Worm (Caenorhabditis elegans): ENCODE measurements around the gene T16G12.10.

The T16G12.10 gene

DNA sequence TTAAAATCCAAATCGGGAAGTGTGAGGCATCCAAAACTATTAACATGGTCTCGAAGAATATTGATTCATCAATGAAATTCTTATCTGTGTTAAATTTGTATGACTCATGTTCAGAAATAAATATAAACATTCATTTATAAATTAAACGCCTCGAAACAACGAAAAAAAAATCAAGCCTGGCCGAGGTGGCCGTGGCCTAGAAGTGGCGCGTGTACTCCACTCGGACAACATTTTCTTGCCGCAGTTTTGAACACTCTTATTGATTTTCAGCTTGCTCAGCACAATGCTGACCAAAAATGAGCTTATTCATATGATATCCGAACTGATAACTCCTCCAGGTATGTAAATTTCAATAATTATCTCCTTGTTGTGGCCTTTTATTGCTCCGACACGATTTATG lies 8.2 kb upstream of the T16G12.10 start, which contains the start of gene ekl-6 (continued):
- TF ChIP-seq F49E8.2 (tag; optimal IDR thresholded peaks at IDR 0.05; ENCODE audit: borderline replicate concordance) (no peak), rbr-2 (tag; optimal IDR thresholded peaks at IDR 0.05) (peak; percentile 28), gei-8 (GFP tag; optimal IDR thresholded peaks at IDR 0.05) (no peak), aha-1 (tag) (no peak), nhr-6 (tag; optimal IDR thresholded peaks at IDR 0.05) (no peak), skn-1 (tag; optimal IDR thresholded peaks at IDR 0.05) (no peak), ceh-62 (tag; optimal IDR thresholded peaks at IDR 0.05) (no peak), nhr-10 (tag; optimal IDR thresholded peaks at IDR 0.05) (no peak), mxl-2 (GFP tag; conservative IDR thresholded peaks at IDR 0.05) (no peak), zip-11 (GFP tag; IDR thresholded peaks at IDR 0.05) (no peak), ztf-11 (tag; optimal IDR thresholded peaks at IDR 0.05) (no peak), Y105C5A.15 (GFP tag; IDR thresholded peaks at IDR 0.05) (no peak), fos-1 (tag; optimal IDR thresholded peaks at IDR 0.05) (no peak), mes-2 (tag; optimal IDR thresholded peaks at IDR 0.05; ENCODE audit: poor library complexity, severe bottlenecking) (peak; percentile 98), daf-19 (GFP tag; conservative IDR thresholded peaks at IDR 0.05) (no peak), lsy-2 (tag; optimal IDR thresholded peaks at IDR 0.05) (no peak), sdz-12 (GFP tag; optimal IDR thresholded peaks at IDR 0.05) (no peak), mdl-1 (tag; optimal IDR thresholded peaks at IDR 0.05) (no peak), egl-43 (GFP tag; IDR thresholded peaks at IDR 0.05) (no peak), unc-130 (GFP tag; optimal IDR thresholded peaks at IDR 0.05) (peak; percentile 74), lin-13 (GFP tag; optimal IDR thresholded peaks at IDR 0.05) (no peak)

DNA sequence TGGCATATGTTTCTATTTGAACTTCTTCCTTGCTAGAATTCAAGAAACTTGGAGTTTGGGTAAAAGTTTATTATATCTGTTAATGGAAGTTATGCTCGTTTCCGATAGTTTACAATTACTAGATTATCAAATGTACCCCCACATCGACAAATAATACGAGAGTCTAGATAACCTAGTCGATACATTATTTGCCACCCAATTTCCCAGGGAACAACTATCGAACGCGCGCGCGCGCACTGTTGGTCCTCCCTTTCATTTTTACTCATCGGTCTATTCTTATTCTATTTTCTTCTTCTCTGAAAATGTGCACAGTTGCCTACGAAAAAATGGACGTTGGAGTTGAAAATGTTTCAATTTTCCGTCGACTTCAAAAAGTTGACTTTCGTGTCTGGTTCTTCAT lies 4.6 kb upstream of the T16G12.10 start, which contains the start of gene T16G12.13:
Gene T16G12.13 (plus strand): TSS at position 293 of the 400 bp plus-strand sequence.
- TF ChIP-seq ceh-82 (tag; optimal IDR thresholded peaks at IDR 0.05): no peak
- TF ChIP-seq ctbp-1 (GFP tag; IDR thresholded peaks at IDR 0.05): no peak
- no peak for TF ChIP-seq nhr-11 (tag; optimal IDR thresholded peaks at IDR 0.05)
- no peak for TF ChIP-seq daf-8 (GFP tag; IDR thresholded peaks at IDR 0.05)
- no peak for TF ChIP-seq aha-1 (tag)
- TF ChIP-seq ceh-32 (tag; optimal IDR thresholded peaks at IDR 0.05; ENCODE audit: poor library complexity): no peak
- TF ChIP-seq spr-3 (GFP tag; optimal IDR thresholded peaks at IDR 0.05): no peak
- TF ChIP-seq spr-1 (tag; optimal IDR thresholded peaks at IDR 0.05): no peak

ce11 chrIII:10059002-10059401 lies 3.1 kb upstream of the T16G12.10 start, which contains the start of gene T16G12.8:
Gene T16G12.8 (plus strand): TSS chrIII:10059302.
- TF ChIP-seq fos-1 (tag; optimal IDR thresholded peaks at IDR 0.05): no peak
- TF ChIP-seq nhr-111 (GFP tag; optimal IDR thresholded peaks at IDR 0.05): no peak
- no peak for TF ChIP-seq mdl-1 (tag; optimal IDR thresholded peaks at IDR 0.05)
- TF ChIP-seq ZK337.2 (GFP tag; IDR thresholded peaks at IDR 0.05): no peak
- no peak for TF ChIP-seq Y5F2A.4 (GFP tag; optimal IDR thresholded peaks at IDR 0.05)
- no peak for TF ChIP-seq egl-27 (tag; optimal IDR thresholded peaks at IDR 0.05)
- TF ChIP-seq hif-1 (tag; optimal IDR thresholded peaks at IDR 0.05): no peak
- TF ChIP-seq dve-1 (tag; optimal IDR thresholded peaks at IDR 0.05; ENCODE audit: insufficient read depth): no peak
- TF ChIP-seq F10B5.3 (tag; optimal IDR thresholded peaks at IDR 0.05): no peak
- TF ChIP-seq set-16 (GFP tag; IDR thresholded peaks at IDR 0.05): no peak
- no peak for TF ChIP-seq php-3 (GFP tag; IDR thresholded peaks at IDR 0.05)
- no peak for TF ChIP-seq skn-1 (tag; optimal IDR thresholded peaks at IDR 0.05)
- no peak for TF ChIP-seq lin-39 (tag; optimal IDR thresholded peaks at IDR 0.05)
- TF ChIP-seq pha-4 (GFP tag; IDR thresholded peaks at IDR 0.05): no peak
- TF ChIP-seq pha-4 (tag; optimal IDR thresholded peaks at IDR 0.05): no peak
- no peak for TF ChIP-seq arid-1 (GFP tag; conservative IDR thresholded peaks at IDR 0.05)
